Worm (Caenorhabditis elegans) whole organism, midembryonic: Measurements from ENCODE around the gene ptr-15.

Experiments
- T22C8.4 ChIP-seq: fragments of 200-800 bp; sonication (Bioruptor generic); IDR thresholded peaks from 2 replicates; pipeline ENCODE4 v1.3.6; 2022; ENCODE audit warnings: missing genetic modification characterization, missing compliant biosample characterization
- cog-1 ChIP-seq: sonication (generic microtip); optimal IDR thresholded peaks from 2 replicates; lab custom pipeline; 2016; ENCODE audit warnings: missing genetic modification characterization, missing compliant biosample characterization
- flt-1 ChIP-seq: fragments of 200-800 bp; sonication (Bioruptor generic); IDR thresholded peaks from 2 replicates; pipeline ENCODE4 v1.3.6; 2022; ENCODE audit warnings: missing genetic modification characterization, missing compliant biosample characterization
- klf-2 ChIP-seq: fragments of 200-800 bp; sonication (Bioruptor generic); conservative IDR thresholded peaks from 2 replicates; pipeline ENCODE4 v1.3.6; 2022; ENCODE audit warnings: missing genetic modification reagents, missing genetic modification characterization, missing compliant biosample characterization
- med-1 ChIP-seq: sonication (generic microtip); optimal IDR thresholded peaks from 2 replicates; lab custom pipeline; 2017; ENCODE audit warnings: missing genetic modification characterization, mild to moderate bottlenecking, missing compliant biosample characterization, antibody characterized with exemption, missing genetic modification reagents; ENCODE audit not compliant: insufficient read depth
- ref-1 ChIP-seq: fragments of 200-800 bp; sonication (Bioruptor generic); conservative IDR thresholded peaks from 2 replicates; pipeline ENCODE4 v1.3.6; 2022; ENCODE audit warnings: missing genetic modification reagents, missing genetic modification characterization, missing compliant biosample characterization
- tab-1 ChIP-seq: fragments of 200-800 bp; sonication (Bioruptor generic); IDR thresholded peaks from 2 replicates; pipeline ENCODE4 v1.3.6; 2022; ENCODE audit warnings: missing genetic modification characterization, missing compliant biosample characterization
- ztf-23 ChIP-seq: fragments of 200-800 bp; sonication (Bioruptor generic); IDR thresholded peaks from 2 replicates; pipeline ENCODE4 v1.3.6; 2022; ENCODE audit warnings: missing genetic modification reagents, missing genetic modification characterization, missing compliant biosample characterization
- ztf-29 ChIP-seq: fragments of 200-800 bp; sonication (Bioruptor generic); IDR thresholded peaks from 2 replicates; pipeline ENCODE4 v1.3.6; 2022; ENCODE audit warnings: missing genetic modification reagents, missing genetic modification characterization, missing compliant biosample characterization

ptr-15 gene

ce11 chrV:6998303-6998884 is 28.6 kb upstream of the ptr-15 start, which contains the start of gene nhr-42:
nhr-42 (plus strand) TSS chrV:6998819.
- TF ChIP-seq ztf-29 (GFP tag; lab: Robert Waterston, UW): no peak
- TF ChIP-seq klf-2 (GFP tag; lab: Robert Waterston, UW): no peak
- no peak for TF ChIP-seq ztf-23
- no peak for TF ChIP-seq flt-1 (GFP tag; lab: Robert Waterston, UW)
- TF ChIP-seq cog-1 (tag; lab: Kevin White, UChicago): no peak

- TF ChIP-seq ztf-29 (GFP tag; lab: Robert Waterston, UW): no peak
- no peak for TF ChIP-seq flt-1 (GFP tag; lab: Robert Waterston, UW)
- no peak for TF ChIP-seq tab-1
- TF ChIP-seq T22C8.4 (GFP tag; lab: Robert Waterston, UW): no peak
- no peak for TF ChIP-seq ztf-23
- TF ChIP-seq med-1: no peak
- no peak for TF ChIP-seq klf-2 (GFP tag; lab: Robert Waterston, UW)
- no peak for TF ChIP-seq cog-1 (tag; lab: Kevin White, UChicago)
- no peak for TF ChIP-seq ref-1 (GFP tag; lab: Robert Waterston, UW)
Measured at ce11 chrV:6997041-6997552, 27.3 kb upstream of the ptr-15 start, which contains the start of gene nhr-107. nhr-107 (minus strand) TSS chrV:6997091.

ce11 chrV:6993999-6994398 is 24.2 kb upstream of the ptr-15 start:
- no peak for TF ChIP-seq ztf-23
- no peak for TF ChIP-seq klf-2 (GFP tag; lab: Robert Waterston, UW)

- TF ChIP-seq klf-2 (GFP tag; lab: Robert Waterston, UW): no peak
- no peak for TF ChIP-seq tab-1
- no peak for TF ChIP-seq T22C8.4 (GFP tag; lab: Robert Waterston, UW)
- no peak for TF ChIP-seq ztf-23
- TF ChIP-seq ztf-29 (GFP tag; lab: Robert Waterston, UW): no peak
- TF ChIP-seq cog-1 (tag; lab: Kevin White, UChicago): no peak
- TF ChIP-seq med-1: no peak
- TF ChIP-seq ref-1 (GFP tag; lab: Robert Waterston, UW): no peak
- no peak for TF ChIP-seq flt-1 (GFP tag; lab: Robert Waterston, UW)
Measured at ce11 chrV:6991771-6992170, 22.0 kb upstream of the ptr-15 start, which contains the start of gene nhr-162. nhr-162 (minus strand) TSS chrV:6991871.

- TF ChIP-seq ref-1 (GFP tag; lab: Robert Waterston, UW): no peak
- TF ChIP-seq ztf-23: no peak
- TF ChIP-seq med-1: no peak
- TF ChIP-seq cog-1 (tag; lab: Kevin White, UChicago): no peak
- no peak for TF ChIP-seq flt-1 (GFP tag; lab: Robert Waterston, UW)
- TF ChIP-seq T22C8.4 (GFP tag; lab: Robert Waterston, UW): no peak
- TF ChIP-seq tab-1: no peak
- TF ChIP-seq klf-2 (GFP tag; lab: Robert Waterston, UW): no peak
- TF ChIP-seq ztf-29 (GFP tag; lab: Robert Waterston, UW): no peak
Measured at ce11 chrV:6989626-6990138, 19.9 kb upstream of the ptr-15 start, which contains the start of gene nhr-140. nhr-140 (minus strand) TSS chrV:6989676.

- TF ChIP-seq med-1 (no peak), ref-1 (GFP tag; lab: Robert Waterston, UW) (no peak), klf-2 (GFP tag; lab: Robert Waterston, UW) (no peak), flt-1 (GFP tag; lab: Robert Waterston, UW) (no peak), T22C8.4 (GFP tag; lab: Robert Waterston, UW) (no peak)
Measured at ce11 chrV:6987673-6988072, 17.9 kb upstream of the ptr-15 start, which contains the start of gene nhr-139. nhr-139 (minus strand) TSS chrV:6987773.

- no peak for TF ChIP-seq ztf-29 (GFP tag; lab: Robert Waterston, UW)
- no peak for TF ChIP-seq klf-2 (GFP tag; lab: Robert Waterston, UW)
- TF ChIP-seq tab-1: no peak
- no peak for TF ChIP-seq cog-1 (tag; lab: Kevin White, UChicago)
- TF ChIP-seq med-1: no peak
- TF ChIP-seq ref-1 (GFP tag; lab: Robert Waterston, UW): no peak
- no peak for TF ChIP-seq ztf-23
- TF ChIP-seq flt-1 (GFP tag; lab: Robert Waterston, UW): no peak
- TF ChIP-seq T22C8.4 (GFP tag; lab: Robert Waterston, UW): no peak
Measured at ce11 chrV:6985943-6986342, 16.1 kb upstream of the ptr-15 start, which contains the start of gene nhr-163. nhr-163 (minus strand) TSS chrV:6986043.

ce11 chrV:6982813-6983212 is 13.0 kb upstream of the ptr-15 start, which contains the start of gene nhr-161:
nhr-161 (minus strand) TSS chrV:6982913.
- TF ChIP-seq ztf-23 (no peak), flt-1 (GFP tag; lab: Robert Waterston, UW) (no peak), med-1 (no peak), ref-1 (GFP tag; lab: Robert Waterston, UW) (no peak), ztf-29 (GFP tag; lab: Robert Waterston, UW) (no peak), T22C8.4 (GFP tag; lab: Robert Waterston, UW) (no peak), tab-1 (no peak), cog-1 (tag; lab: Kevin White, UChicago) (no peak), klf-2 (GFP tag; lab: Robert Waterston, UW) (no peak)

ce11 chrV:6979019-6979418 is 9.2 kb upstream of the ptr-15 start, which contains the start of gene sre-12:
sre-12 (minus strand) TSS chrV:6979119.
- no peak for TF ChIP-seq T22C8.4 (GFP tag; lab: Robert Waterston, UW)
- no peak for TF ChIP-seq ref-1 (GFP tag; lab: Robert Waterston, UW)
- TF ChIP-seq flt-1 (GFP tag; lab: Robert Waterston, UW): no peak
- TF ChIP-seq klf-2 (GFP tag; lab: Robert Waterston, UW): no peak
- no peak for TF ChIP-seq med-1
- TF ChIP-seq tab-1: no peak
- TF ChIP-seq ztf-29 (GFP tag; lab: Robert Waterston, UW): no peak
- TF ChIP-seq cog-1 (tag; lab: Kevin White, UChicago): no peak
- no peak for TF ChIP-seq ztf-23
